Fruit fly (Drosophila melanogaster): ENCODE measurements around the gene crb.

crb gene

dm6 chr3R:24348420-24349190, 53.7 kb downstream of the crb start, which contains the start of the genes CG5746 and CG6454 (continued):
- TF ChIP-seq ham (GFP tag; IDR thresholded peaks at IDR 0.05) (no peak), CG31224 (GFP tag; IDR thresholded peaks at IDR 0.05) (no peak; the same call in 1 of the 2 replicates), luna (GFP tag; optimal IDR thresholded peaks at IDR 0.05) (no peak), pan (optimal IDR thresholded peaks at IDR 0.05) (no peak), pan (GFP tag; optimal IDR thresholded peaks at IDR 0.05 in 1 of 2, IDR thresholded peaks at IDR 0.05 in 1 of 2) (no peak), kay (GFP tag; optimal IDR thresholded peaks at IDR 0.05) (no peak), Hsf (GFP tag; optimal IDR thresholded peaks at IDR 0.05) (peak; percentile 71), Xbp1 (GFP tag; optimal IDR thresholded peaks at IDR 0.05) (peak; percentile 68), H2.0 (GFP tag; IDR thresholded peaks at IDR 0.05) (0 out of 2 replicates have a peak, but pooled peaks have one; percentile 43), Usf (GFP tag; optimal IDR thresholded peaks at IDR 0.05) (peak; percentile 12), ranshi (GFP tag; IDR thresholded peaks at IDR 0.05) (0 out of 2 replicates have a peak, but pooled peaks have one; percentile 40), NC2β (GFP tag; optimal IDR thresholded peaks at IDR 0.05) (peak; percentile 16), Optix (GFP tag; IDR thresholded peaks at IDR 0.05) (no peak), Mrtf (GFP tag; IDR thresholded peaks at IDR 0.05) (no peak), CTCF (GFP tag; optimal IDR thresholded peaks at IDR 0.05) (no peak), Pdp1 (GFP tag; optimal IDR thresholded peaks at IDR 0.05) (peak; percentile 53 to 64), bsh (GFP tag; optimal IDR thresholded peaks at IDR 0.05) (no peak), klu (GFP tag; IDR thresholded peaks at IDR 0.05) (0 out of 2 replicates have a peak, but pooled peaks have one; percentile 30), Hr3 (GFP tag; optimal IDR thresholded peaks at IDR 0.05) (peak; percentile 73), CG5180 (GFP tag; optimal IDR thresholded peaks at IDR 0.05) (no peak), CG1233 (GFP tag; optimal IDR thresholded peaks at IDR 0.05) (no peak), CG1602 (GFP tag; optimal IDR thresholded peaks at IDR 0.05) (peak; percentile 51), Max (GFP tag; optimal IDR thresholded peaks at IDR 0.05) (peak; percentile 39), CG10267 (tag; optimal IDR thresholded peaks at IDR 0.05) (peak; percentile 72), Elba2 (GFP tag; optimal IDR thresholded peaks at IDR 0.05) (peak; percentile 10), CG2120 (GFP tag; optimal IDR thresholded peaks at IDR 0.05) (peak; percentile 82), CG8478 (optimal IDR thresholded peaks at IDR 0.05) (no peak), Camta (GFP tag; optimal IDR thresholded peaks at IDR 0.05) (peak; percentile 18), NfI (GFP tag; optimal IDR thresholded peaks at IDR 0.05) (no peak), slp2 (GFP tag; optimal IDR thresholded peaks at IDR 0.05) (peak; percentile 48), CG18764 (GFP tag; optimal IDR thresholded peaks at IDR 0.05) (peak; percentile 35), CG16779 (GFP tag; IDR thresholded peaks at IDR 0.05) (no peak), CG8290 (GFP tag; optimal IDR thresholded peaks at IDR 0.05) (peak; percentile 38), CG8290 (tag; optimal IDR thresholded peaks at IDR 0.05) (no peak), row (GFP tag; IDR thresholded peaks at IDR 0.05) (peak; percentile 76), gro (GFP tag; optimal IDR thresholded peaks at IDR 0.05) (peak; percentile 53), CG17361 (GFP tag; IDR thresholded peaks at IDR 0.05) (no peak), stwl (tag; optimal IDR thresholded peaks at IDR 0.05) (peak; percentile 48), HLH54F (GFP tag; optimal IDR thresholded peaks at IDR 0.05) (peak; percentile 72), CG18262 (tag; optimal IDR thresholded peaks at IDR 0.05) (no peak), trem (tag; optimal IDR thresholded peaks at IDR 0.05) (peak; percentile 99), Dref (GFP tag; IDR thresholded peaks at IDR 0.05) (no peak), CG14710 (tag; optimal IDR thresholded peaks at IDR 0.05) (peak; percentile 86), MESR4 (GFP tag; optimal IDR thresholded peaks at IDR 0.05) (peak; percentile 99), NK7.1 (GFP tag; optimal IDR thresholded peaks at IDR 0.05) (no peak), zfh1 (GFP tag; IDR thresholded peaks at IDR 0.05) (peak; percentile 35; the same call in 1 of the 3 replicates), CG3163 (GFP tag; optimal IDR thresholded peaks at IDR 0.05) (peak; percentile 56), sob (GFP tag; IDR thresholded peaks at IDR 0.05) (peak; percentile 59; the same call in 1 of the 2 replicates), CG18476 (GFP tag; optimal IDR thresholded peaks at IDR 0.05) (peak; percentile 41), psq (GFP tag; optimal IDR thresholded peaks at IDR 0.05) (peak; percentile 23), tgo (GFP tag; IDR thresholded peaks at IDR 0.05) (peak; percentile 41; the same call in 1 of the 3 replicates), eve (GFP tag; optimal IDR thresholded peaks at IDR 0.05) (no peak)

Data from whole organism, embryonic.